Fruit fly (Drosophila melanogaster) whole organism, embryonic: ENCODE results near the gene bor.

Experiments used
- Atf6 ChIP-seq: fragments of 200-800 bp; sonication (Bioruptor generic); IDR thresholded peaks from 2 replicates; pipeline ENCODE4 v1.3.6; 2022; ENCODE audit warnings: missing biosample characterization, missing genetic modification characterization
- CG10366 ChIP-seq: fragments of 200-800 bp; sonication (Bioruptor generic); IDR thresholded peaks from 2 replicates; pipeline ENCODE4 v1.3.6; 2022; ENCODE audit warnings: missing biosample characterization, missing genetic modification characterization
- CG10431 ChIP-seq: fragments of 200-800 bp; sonication (Bioruptor generic); optimal IDR thresholded peaks from 3 replicates; lab custom pipeline; 2018; ENCODE audit warnings: missing biosample characterization, mild to moderate bottlenecking, missing genetic modification characterization
- CG10565 ChIP-seq: fragments of 200-800 bp; sonication (Bioruptor generic); optimal IDR thresholded peaks from 3 replicates; lab custom pipeline; 2016; ENCODE audit warnings: missing biosample characterization, mild to moderate bottlenecking, missing genetic modification characterization
- CG10959 ChIP-seq: fragments of 200-800 bp; sonication (Bioruptor generic); IDR thresholded peaks from 2 replicates; pipeline ENCODE4 v1.3.6; 2022; ENCODE audit warnings: missing biosample characterization, missing genetic modification characterization
- CG11723 ChIP-seq: fragments of 200-800 bp; sonication (Bioruptor generic); optimal IDR thresholded peaks from 2 replicates; lab custom pipeline; 2017; ENCODE audit warnings: missing biosample characterization, mild to moderate bottlenecking, missing genetic modification characterization
- CG14860 ChIP-seq: fragments of 200-800 bp; sonication (Bioruptor generic); IDR thresholded peaks from 3 replicates; pipeline ENCODE4 v1.3.6; 2022; ENCODE audit warnings: missing biosample characterization, missing genetic modification characterization; ENCODE audit not compliant: partially characterized antibody
- CG1529 ChIP-seq: fragments of 200-800 bp; sonication (Bioruptor generic); optimal IDR thresholded peaks from 3 replicates; lab custom pipeline; 2018; ENCODE audit warnings: missing biosample characterization, missing genetic modification characterization
- CG15479 ChIP-seq: fragments of 200-800 bp; sonication (Bioruptor generic); optimal IDR thresholded peaks from 3 replicates; lab custom pipeline; 2019; ENCODE audit warnings: missing biosample characterization, mild to moderate bottlenecking, missing genetic modification characterization, moderate library complexity
- CG1832 ChIP-seq: fragments of 200-800 bp; sonication (Bioruptor generic); optimal IDR thresholded peaks from 2 replicates; lab custom pipeline; 2017; ENCODE audit warnings: missing biosample characterization, mild to moderate bottlenecking, missing genetic modification characterization, inconsistent platforms
- CG18764 ChIP-seq: fragments of 200-800 bp; sonication (Bioruptor generic); optimal IDR thresholded peaks from 3 replicates; lab custom pipeline; 2016; ENCODE audit warnings: missing biosample characterization, missing genetic modification characterization
- CG2116 ChIP-seq: fragments of 200-800 bp; sonication (Bioruptor generic); optimal IDR thresholded peaks from 3 replicates; lab custom pipeline; 2018; ENCODE audit warnings: missing biosample characterization, mild to moderate bottlenecking, missing genetic modification characterization
- CG2199 ChIP-seq: fragments of 200-800 bp; sonication (Bioruptor generic); IDR thresholded peaks from 3 replicates; pipeline ENCODE4 v1.3.6; 2022; ENCODE audit warnings: missing biosample characterization, missing genetic modification characterization
- CG3163 ChIP-seq: fragments of 200-800 bp; sonication (Bioruptor generic); optimal IDR thresholded peaks from 3 replicates; lab custom pipeline; 2016; ENCODE audit warnings: missing biosample characterization, missing genetic modification characterization
- CG3726 ChIP-seq: fragments of 200-800 bp; sonication (Bioruptor generic); IDR thresholded peaks from 3 replicates; pipeline ENCODE4, ENCODE4 v1.3.6; 2022; ENCODE audit warnings: missing biosample characterization, missing genetic modification characterization
- CG4360 ChIP-seq: fragments of 200-800 bp; sonication (Bioruptor generic); IDR thresholded peaks from 2 replicates; pipeline ENCODE4 v1.3.6; 2022; ENCODE audit warnings: missing biosample characterization, missing genetic modification characterization
- CG4730 ChIP-seq: fragments of 200-800 bp; sonication (Bioruptor generic); IDR thresholded peaks from 2 replicates; pipeline ENCODE4 v1.3.6; 2022; ENCODE audit warnings: missing biosample characterization, missing genetic modification characterization
- CG6272 ChIP-seq: fragments of 200-800 bp; sonication (Bioruptor generic); IDR thresholded peaks from 2 replicates; pipeline ENCODE4 v1.3.6; 2022; ENCODE audit warnings: missing biosample characterization, missing genetic modification characterization
- CG6765 ChIP-seq: fragments of 200-800 bp; sonication (Bioruptor generic); optimal IDR thresholded peaks from 3 replicates; lab custom pipeline; 2017; ENCODE audit warnings: missing biosample characterization, mild to moderate bottlenecking, missing genetic modification characterization
- CG7372 ChIP-seq: fragments of 200-800 bp; sonication (Bioruptor generic); IDR thresholded peaks from 2 replicates; pipeline ENCODE4 v1.3.6; 2022; ENCODE audit warnings: missing biosample characterization, missing genetic modification characterization
- CG9797 ChIP-seq: fragments of 200-800 bp; sonication (Bioruptor generic); optimal IDR thresholded peaks from 3 replicates; lab custom pipeline; 2018; ENCODE audit warnings: missing biosample characterization, mild to moderate bottlenecking, missing genetic modification characterization
- CHES-1-like ChIP-seq: fragments of 200-800 bp; sonication (Bioruptor generic); optimal IDR thresholded peaks from 2 replicates; lab custom pipeline; 2016; ENCODE audit warnings: missing biosample characterization, missing genetic modification characterization
- Doc2 ChIP-seq: fragments of 200-800 bp; sonication (Bioruptor generic); IDR thresholded peaks from 2 replicates; pipeline ENCODE4 v1.3.6; 2022; ENCODE audit warnings: missing biosample characterization, missing genetic modification characterization
- Elba2 ChIP-seq: fragments of 200-800 bp; sonication (Bioruptor generic); optimal IDR thresholded peaks from 3 replicates; lab custom pipeline; 2016; ENCODE audit warnings: missing biosample characterization, missing genetic modification characterization
- NC2β ChIP-seq: fragments of 200-800 bp; sonication (Bioruptor generic); optimal IDR thresholded peaks from 2 replicates; lab custom pipeline; 2016; ENCODE audit warnings: missing biosample characterization, missing genetic modification characterization
- Nf-YC ChIP-seq: fragments of 200-800 bp; optimal IDR thresholded peaks from 3 replicates; lab custom pipeline; 2019; ENCODE audit warnings: missing biosample characterization, mild to moderate bottlenecking, missing genetic modification characterization, moderate library complexity
- Ravus ChIP-seq: fragments of 200-800 bp; sonication (Bioruptor generic); IDR thresholded peaks from 2 replicates; pipeline ENCODE4 v1.3.6; 2022; ENCODE audit warnings: missing biosample characterization, missing genetic modification characterization
- Rfx ChIP-seq: fragments of 200-800 bp; sonication (Bioruptor generic); IDR thresholded peaks from 2 replicates; pipeline ENCODE4 v1.3.6; 2022; ENCODE audit warnings: missing biosample characterization, missing genetic modification characterization
- Trl ChIP-seq, 3 experiments: fragments of >200 bp in 2 of 3; fragments of 200-800 bp in 1 of 3; sonication (Bioruptor generic) in 1 of 3; optimal IDR thresholded peaks; 2 replicates in 1 of 3; 3 replicates in 2 of 3; lab custom pipeline; 2016 to 2017; ENCODE audit warnings: missing biosample characterization in 1 of 3, missing genetic modification characterization in 1 of 3
- ash1 ChIP-seq: fragments of 200-800 bp; sonication (Bioruptor generic); optimal IDR thresholded peaks from 2 replicates; lab custom pipeline; 2018; ENCODE audit warnings: missing biosample characterization, mild to moderate bottlenecking, missing genetic modification characterization
- ato ChIP-seq: fragments of 200-800 bp; sonication (Bioruptor generic); IDR thresholded peaks from 2 replicates; pipeline ENCODE4 v1.3.6; 2022; ENCODE audit warnings: missing biosample characterization, missing genetic modification characterization; ENCODE audit not compliant: partially characterized antibody
- bbx ChIP-seq: fragments of 200-800 bp; sonication (Bioruptor generic); IDR thresholded peaks from 2 replicates; pipeline ENCODE4 v1.3.6; 2022; ENCODE audit warnings: missing biosample characterization, missing genetic modification characterization; ENCODE audit not compliant: partially characterized antibody
- cg ChIP-seq: fragments of 200-800 bp; sonication (Bioruptor generic); optimal IDR thresholded peaks from 3 replicates; lab custom pipeline; 2019; ENCODE audit warnings: missing biosample characterization, mild to moderate bottlenecking, missing genetic modification characterization, moderate library complexity
- chinmo ChIP-seq: fragments of 200-800 bp; sonication (Bioruptor generic); IDR thresholded peaks from 4 replicates; pipeline ENCODE4 v1.3.6; 2022; ENCODE audit warnings: missing biosample characterization, missing genetic modification characterization; ENCODE audit not compliant: partially characterized antibody
- croc ChIP-seq: fragments of 200-800 bp; sonication (Bioruptor generic); conservative IDR thresholded peaks from 3 replicates; pipeline ENCODE4 v1.3.6; 2022; ENCODE audit warnings: missing biosample characterization, missing genetic modification characterization
- crol ChIP-seq: fragments of 200-800 bp; sonication (Bioruptor generic); IDR thresholded peaks from 2 replicates; pipeline ENCODE4 v1.3.6; 2022; ENCODE audit warnings: missing biosample characterization, missing genetic modification characterization
- dm ChIP-seq: fragments of 200-800 bp; sonication (Bioruptor generic); optimal IDR thresholded peaks from 3 replicates; lab custom pipeline; 2016; ENCODE audit warnings: missing biosample characterization, missing genetic modification characterization
- ewg ChIP-seq: fragments of 200-800 bp; sonication (Bioruptor generic); optimal IDR thresholded peaks from 3 replicates; lab custom pipeline; 2017; ENCODE audit warnings: mild to moderate bottlenecking, missing biosample characterization, missing genetic modification reagents, missing genetic modification characterization
- gfzf ChIP-seq: fragments of 200-800 bp; sonication (Bioruptor generic); optimal IDR thresholded peaks from 2 replicates; lab custom pipeline; 2016; ENCODE audit warnings: missing biosample characterization, mild to moderate bottlenecking, missing genetic modification characterization, moderate library complexity
- kah ChIP-seq: fragments of 200-800 bp; sonication (Bioruptor generic); optimal IDR thresholded peaks from 2 replicates; lab custom pipeline; 2018; ENCODE audit warnings: missing biosample characterization, mild to moderate bottlenecking, missing genetic modification characterization
- ken ChIP-seq: fragments of 200-800 bp; sonication (Bioruptor generic); IDR thresholded peaks from 3 replicates; pipeline ENCODE4 v1.3.6; 2022; ENCODE audit warnings: missing biosample characterization, missing genetic modification characterization
- kni ChIP-seq: fragments of 200-800 bp; sonication (Bioruptor generic); optimal IDR thresholded peaks from 3 replicates; lab custom pipeline; 2017; ENCODE audit warnings: mild to moderate bottlenecking, missing biosample characterization, missing genetic modification reagents, missing genetic modification characterization
- nom ChIP-seq: fragments of 200-800 bp; sonication (Bioruptor generic); optimal IDR thresholded peaks from 2 replicates; lab custom pipeline; 2017; ENCODE audit warnings: missing biosample characterization, missing genetic modification characterization, mild to moderate bottlenecking, moderate library complexity, missing genetic modification reagents
- org-1 ChIP-seq: fragments of 200-800 bp; sonication (Bioruptor generic); optimal IDR thresholded peaks from 2 replicates; lab custom pipeline; 2017; ENCODE audit warnings: missing biosample characterization, missing genetic modification characterization
- pzg ChIP-seq: fragments of 200-800 bp; sonication (Bioruptor generic); optimal IDR thresholded peaks from 3 replicates; lab custom pipeline; 2018; ENCODE audit warnings: missing biosample characterization, mild to moderate bottlenecking, missing genetic modification characterization, moderate library complexity
- rib ChIP-seq: fragments of 200-800 bp; sonication (Bioruptor generic); IDR thresholded peaks from 2 replicates; pipeline ENCODE4 v1.3.6; 2022; ENCODE audit warnings: missing biosample characterization, missing genetic modification characterization
- sr ChIP-seq: fragments of 200-800 bp; sonication (Bioruptor generic); IDR thresholded peaks from 3 replicates; pipeline ENCODE4 v1.3.6; 2022; ENCODE audit warnings: missing biosample characterization, missing genetic modification characterization
- stwl ChIP-seq: fragments of 200-800 bp; sonication (Bioruptor generic); optimal IDR thresholded peaks from 3 replicates; lab custom pipeline; 2018; ENCODE audit warnings: missing biosample characterization, mild to moderate bottlenecking, missing genetic modification characterization, moderate library complexity
- vvl ChIP-seq: fragments of 200-800 bp; sonication (Bioruptor generic); IDR thresholded peaks from 2 replicates; pipeline ENCODE4 v1.3.6; 2022; ENCODE audit warnings: missing biosample characterization, missing genetic modification characterization
- z ChIP-seq: fragments of 200-800 bp; sonication (Bioruptor generic); IDR thresholded peaks from 3 replicates; pipeline ENCODE4 v1.3.6; 2022; ENCODE audit warnings: missing biosample characterization, missing genetic modification characterization

bor gene

DNA sequence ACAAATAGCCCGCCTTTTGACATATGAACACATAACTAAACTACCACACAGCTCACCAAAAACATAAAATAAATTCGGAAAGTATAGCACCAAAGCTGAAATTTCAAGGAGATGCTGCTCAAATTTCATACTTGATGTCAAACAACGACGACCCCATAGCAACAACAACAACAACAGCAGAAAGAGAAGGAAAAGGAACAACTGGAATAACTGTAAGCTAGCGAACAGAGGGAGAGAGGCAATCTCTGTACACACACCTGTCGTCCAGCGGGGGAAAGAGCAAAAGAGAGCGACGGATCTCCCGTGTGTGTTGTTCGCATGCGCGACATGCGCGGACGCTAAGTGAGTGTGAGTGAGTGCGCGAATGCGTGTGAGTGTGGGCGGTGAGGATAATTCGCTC is 10.6 kb upstream of the bor start:
- TF ChIP-seq CG15479 (GFP tag; lab: Kevin White, UChicago) = peak; percentile 70
- peak; percentile 86 for TF ChIP-seq CG1529
- TF ChIP-seq dm (GFP tag; lab: Kevin White, UChicago) = peak; percentile 6
- TF ChIP-seq CG1832 = peak; percentile 70
- TF ChIP-seq CG18764 = no peak
- peak; percentile 8 for TF ChIP-seq kni (GFP tag; lab: Kevin White, UChicago)
- no peak for TF ChIP-seq pzg (GFP tag; lab: Kevin White, UChicago)
- 0 out of 3 replicates have a peak, but pooled peaks have one; percentile 25 for TF ChIP-seq CG2199
- TF ChIP-seq CG10565 (GFP tag; lab: Kevin White, UChicago) = no peak
- no peak for TF ChIP-seq NC2β
- peak; percentile 85 for TF ChIP-seq kah (GFP tag; lab: Kevin White, UChicago)
- peak; percentile 36; the same call in 1 of the 2 replicates for TF ChIP-seq vvl (GFP tag; lab: Robert Waterston, UW)
- TF ChIP-seq cg (GFP tag; lab: Kevin White, UChicago) = peak; percentile 66
- TF ChIP-seq Elba2 (GFP tag; lab: Kevin White, UChicago) = peak; percentile 58
- TF ChIP-seq Trl (optimal IDR thresholded peaks at IDR 0.05; lab: Kevin White, UChicago) = peak; percentile 70 to 71
- TF ChIP-seq Trl (GFP tag; optimal IDR thresholded peaks at IDR 0.05; lab: Kevin White, UChicago) = no peak
- no peak for TF ChIP-seq CG2116 (GFP tag; lab: Kevin White, UChicago)
- peak; percentile 18 for TF ChIP-seq CG3163
- no peak for TF ChIP-seq Nf-YC (tag; lab: Kevin White, UChicago)
- TF ChIP-seq sr = 0 out of 3 replicates have a peak, but pooled peaks have one; percentile 32
- no peak for TF ChIP-seq ato (GFP tag; lab: Robert Waterston, UW)
- TF ChIP-seq z (GFP tag; lab: Robert Waterston, UW) = peak; percentile 64; the same call in 2 of the 3 replicates
- TF ChIP-seq chinmo = 0 out of 4 replicates have a peak, but pooled peaks have one; percentile 29
- TF ChIP-seq stwl (tag; lab: Kevin White, UChicago) = peak; percentile 15
- TF ChIP-seq ash1 (GFP tag; lab: Kevin White, UChicago) = peak; percentile 30
- TF ChIP-seq CG4360 (GFP tag; lab: Robert Waterston, UW) = peak; percentile 94
- TF ChIP-seq CG10431 (GFP tag; lab: Kevin White, UChicago) = no peak
- TF ChIP-seq CG6765 (GFP tag; lab: Kevin White, UChicago) = no peak
- TF ChIP-seq CG14860 (GFP tag; lab: Robert Waterston, UW) = 0 out of 3 replicates have a peak, but pooled peaks have one; percentile 27
- TF ChIP-seq nom = peak; percentile 32
- no peak for TF ChIP-seq CG7372
- peak; percentile 88 for TF ChIP-seq ewg (GFP tag; lab: Kevin White, UChicago)
- TF ChIP-seq Rfx (GFP tag; lab: Robert Waterston, UW) = no peak
- TF ChIP-seq crol = peak; percentile 66
- peak; percentile 21; the same call in 1 of the 2 replicates for TF ChIP-seq Atf6 (GFP tag; lab: Robert Waterston, UW)
- TF ChIP-seq bbx (GFP tag; lab: Robert Waterston, UW) = peak; percentile 26; the same call in 1 of the 2 replicates
- 0 out of 2 replicates have a peak, but pooled peaks have one; percentile 13 for TF ChIP-seq rib

DNA sequence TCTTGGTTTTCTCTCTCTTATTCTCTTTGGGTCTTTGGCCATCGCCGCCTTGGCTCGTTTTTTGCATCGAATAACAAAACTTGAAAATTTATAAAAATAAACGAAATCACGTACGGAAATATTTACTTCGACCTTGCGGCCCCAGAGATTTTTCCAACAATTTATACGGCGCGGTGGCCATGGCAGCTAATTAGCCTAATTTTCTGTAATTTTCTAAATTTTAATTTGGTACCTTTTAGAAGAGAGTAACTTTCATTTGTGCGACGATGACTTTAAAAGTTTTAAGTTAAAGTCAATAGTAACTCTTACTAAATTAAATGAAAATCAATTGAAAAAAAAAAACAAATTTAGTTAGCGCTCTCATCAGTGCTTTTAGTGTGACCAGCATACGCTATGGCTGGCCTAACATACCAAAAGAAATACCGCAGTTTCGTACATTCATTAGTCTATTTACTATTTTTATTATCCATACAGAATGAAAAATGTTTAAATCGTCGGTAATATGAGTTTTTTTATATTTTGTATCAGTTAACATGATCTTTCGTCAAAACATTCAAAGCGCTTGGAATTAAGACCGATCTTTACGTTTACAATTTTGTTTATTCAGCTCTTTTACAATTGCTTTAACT is 9.7 kb upstream of the bor start:
- TF ChIP-seq CG4730 (GFP tag; lab: Robert Waterston, UW) = no peak
- TF ChIP-seq org-1 = no peak
- no peak for TF ChIP-seq ato (GFP tag; lab: Robert Waterston, UW)
- no peak for TF ChIP-seq CG11723 (GFP tag; lab: Kevin White, UChicago)
- TF ChIP-seq Doc2 (GFP tag; lab: Robert Waterston, UW) = no peak
- TF ChIP-seq Ravus (GFP tag; lab: Robert Waterston, UW) = no peak
- no peak for TF ChIP-seq ken (GFP tag; lab: Robert Waterston, UW)
- no peak for TF ChIP-seq CG6272 (GFP tag; lab: Robert Waterston, UW)
- no peak for TF ChIP-seq CG10366
- no peak for TF ChIP-seq croc
- TF ChIP-seq CG3726 (GFP tag; lab: Robert Waterston, UW) = no peak
- no peak for TF ChIP-seq CG10959 (GFP tag; lab: Robert Waterston, UW)
- no peak for TF ChIP-seq CG1832
- peak; percentile 25 for TF ChIP-seq pzg (GFP tag; lab: Kevin White, UChicago)
- peak; percentile 64 for TF ChIP-seq gfzf (GFP tag; lab: Kevin White, UChicago)
- no peak for TF ChIP-seq CHES-1-like (GFP tag; lab: Kevin White, UChicago)
- TF ChIP-seq CG9797 (GFP tag; lab: Kevin White, UChicago) = peak; percentile 43
